Worm (Caenorhabditis elegans): ENCODE data around the gene T16A1.10.

DNA sequence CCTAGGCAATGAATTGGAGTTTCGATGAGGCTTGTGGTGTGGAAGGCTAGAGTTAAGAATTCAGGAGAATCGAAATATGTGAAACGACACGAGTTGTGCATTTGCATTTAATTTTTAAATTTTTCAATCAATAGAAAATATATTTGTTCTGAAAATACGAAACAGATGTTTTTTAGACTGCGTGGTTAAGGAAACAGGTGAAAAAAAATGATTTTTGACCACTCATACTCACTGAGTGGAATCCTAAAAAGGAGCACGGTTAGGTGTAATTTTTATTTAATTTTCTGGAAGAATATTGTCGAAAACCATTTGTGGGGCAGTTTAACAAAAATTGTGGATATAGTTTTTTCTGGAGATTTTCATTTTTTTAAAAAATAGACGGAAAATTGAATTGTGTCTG, 24.9 kb upstream of the T16A1.10 start, which contains the start of gene srh-195:
- no peak for TF ChIP-seq hlh-17 (GFP tag; optimal IDR thresholded peaks at IDR 0.05; ENCODE audit: borderline replicate concordance)
- TF ChIP-seq dpl-1 (GFP tag; optimal IDR thresholded peaks at IDR 0.05), result no peak
- TF ChIP-seq efl-3 (GFP tag; optimal IDR thresholded peaks at IDR 0.05), result no peak
- TF ChIP-seq zag-1 (tag; optimal IDR thresholded peaks at IDR 0.05), result no peak

Measured in whole organism, L1 larva.